Fruit fly (Drosophila melanogaster) Kc167 (cell line): ENCODE results near the gene CG43391.

Experiments
- Sin3A ChIP-seq: fragments of >200 bp; optimal IDR thresholded peaks from 2 replicates; lab custom pipeline; 2018; ENCODE audit warnings: missing external identifiers
- psq ChIP-seq: fragments of >200 bp; optimal IDR thresholded peaks from 2 replicates; lab custom pipeline; 2017; ENCODE audit warnings: missing external identifiers

DNA sequence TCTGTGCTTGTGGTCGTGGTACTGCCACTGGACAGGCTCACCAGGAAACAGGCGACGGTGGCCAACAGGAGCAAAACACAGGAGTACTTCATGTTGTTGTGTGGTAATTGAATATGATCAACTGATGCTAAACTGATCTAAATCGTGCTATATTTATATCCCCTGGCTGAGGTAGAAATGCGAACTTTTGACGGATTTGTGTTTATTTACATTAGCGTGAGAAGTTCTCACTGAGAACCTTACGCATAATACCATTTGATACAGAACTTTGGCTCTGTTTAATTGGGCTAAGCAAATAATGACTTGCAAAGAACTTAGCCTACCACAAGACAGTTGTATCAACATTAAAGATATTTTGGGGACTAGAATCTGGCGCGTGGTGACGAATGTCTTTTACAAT, 10.3 kb upstream of the CG43391 start, which contains the start of gene CG33268:
- TF ChIP-seq Sin3A (lab: Kevin White, UChicago) (no peak), psq (lab: Kevin White, UChicago) (no peak)
